Fruit fly (Drosophila melanogaster): ENCODE results near the gene CG5004.

Gene CG5004

dm6 chrX:17147983-17148637 lies 40.7 kb downstream of the CG5004 start, which contains the start of gene RpS5a (continued):
- TF ChIP-seq Optix (GFP tag; IDR thresholded peaks at IDR 0.05) (peak; percentile 71; the same call in 2 of the 3 replicates), gfzf (GFP tag; optimal IDR thresholded peaks at IDR 0.05) (peak; percentile 48), Hr3 (GFP tag; optimal IDR thresholded peaks at IDR 0.05) (peak; percentile 54), CG1529 (GFP tag; optimal IDR thresholded peaks at IDR 0.05) (peak; percentile 65), pum (GFP tag; optimal IDR thresholded peaks at IDR 0.05) (peak; percentile 68), sens-2 (GFP tag; IDR thresholded peaks at IDR 0.05) (peak; percentile 74), CG13287 (GFP tag; IDR thresholded peaks at IDR 0.05; ENCODE audit: partially characterized antibody) (peak; percentile 79), MTF-1 (GFP tag; optimal IDR thresholded peaks at IDR 0.05; ENCODE audit: borderline replicate concordance) (peak; percentile 91), rib (GFP tag; IDR thresholded peaks at IDR 0.05) (0 out of 2 replicates have a peak, but pooled peaks have one; percentile 14), chn (GFP tag; optimal IDR thresholded peaks at IDR 0.05) (peak; percentile 63), Ssrp (tag; optimal IDR thresholded peaks at IDR 0.05) (peak; percentile 38), CG32767 (GFP tag; IDR thresholded peaks at IDR 0.05) (peak; percentile 52; the same call in 1 of the 2 replicates), CG42726 (GFP tag; IDR thresholded peaks at IDR 0.05; ENCODE audit: partially characterized antibody) (peak; percentile 63), CG8388 (GFP tag; optimal IDR thresholded peaks at IDR 0.05) (peak; percentile 40), pho (GFP tag; optimal IDR thresholded peaks at IDR 0.05) (peak; percentile 77), CG13894 (tag; optimal IDR thresholded peaks at IDR 0.05) (peak; percentile 58), Atf-2 (GFP tag; optimal IDR thresholded peaks at IDR 0.05) (peak; percentile 60), bcd (GFP tag; optimal IDR thresholded peaks at IDR 0.05) (peak; percentile 92), CG8089 (GFP tag; optimal IDR thresholded peaks at IDR 0.05) (peak; percentile 85), CG12769 (tag; optimal IDR thresholded peaks at IDR 0.05) (peak; percentile 59), CG13775 (GFP tag; optimal IDR thresholded peaks at IDR 0.05) (peak; percentile 93), grau (tag; optimal IDR thresholded peaks at IDR 0.05) (peak; percentile 63), ara (GFP tag; IDR thresholded peaks at IDR 0.05) (peak; percentile 73), CG16813 (GFP tag; IDR thresholded peaks at IDR 0.05; ENCODE audit: partially characterized antibody) (peak; percentile 90), gcm (GFP tag; optimal IDR thresholded peaks at IDR 0.05) (peak; percentile 25), CG12299 (tag; optimal IDR thresholded peaks at IDR 0.05) (peak; percentile 61), Ada2b (GFP tag; IDR thresholded peaks at IDR 0.05) (no peak), PHDP (tag; optimal IDR thresholded peaks at IDR 0.05) (peak; percentile 65), vnd (GFP tag; IDR thresholded peaks at IDR 0.05; ENCODE audit: partially characterized antibody) (peak; percentile 84), da (GFP tag; optimal IDR thresholded peaks at IDR 0.05) (peak; percentile 75), zf30C (GFP tag; optimal IDR thresholded peaks at IDR 0.05) (peak; percentile 47), hb (GFP tag; IDR thresholded peaks at IDR 0.05; ENCODE audit: partially characterized antibody) (peak; percentile 78), aop (GFP tag; IDR thresholded peaks at IDR 0.05) (no peak), nerfin-2 (GFP tag; IDR thresholded peaks at IDR 0.05; ENCODE audit: partially characterized antibody) (peak; percentile 66; the same call in 1 of the 2 replicates), Nf-YA (GFP tag; IDR thresholded peaks at IDR 0.05) (peak; percentile 50; the same call in 1 of the 2 replicates), CG14014 (GFP tag; IDR thresholded peaks at IDR 0.05) (peak; percentile 56), CG13296 (GFP tag; optimal IDR thresholded peaks at IDR 0.05) (peak; percentile 87), CG15073 (GFP tag; optimal IDR thresholded peaks at IDR 0.05) (no peak), dmrt11E (tag; optimal IDR thresholded peaks at IDR 0.05) (peak; percentile 75), CG6689 (GFP tag; IDR thresholded peaks at IDR 0.05) (peak; percentile 60), br (optimal IDR thresholded peaks at IDR 0.05) (no peak), jing (GFP tag; optimal IDR thresholded peaks at IDR 0.05) (peak; percentile 28), salm (tag; optimal IDR thresholded peaks at IDR 0.05) (peak; percentile 41), CG8924 (tag; optimal IDR thresholded peaks at IDR 0.05) (peak; percentile 16), CG11247 (GFP tag; IDR thresholded peaks at IDR 0.05) (peak; percentile 81), CG11560 (tag; IDR thresholded peaks at IDR 0.05) (peak; percentile 65; the same call in 2 of the 3 replicates), CG9876 (GFP tag; optimal IDR thresholded peaks at IDR 0.05) (peak; percentile 91), Drgx (GFP tag; IDR thresholded peaks at IDR 0.05) (peak; percentile 26; the same call in 1 of the 2 replicates), lmd (GFP tag; IDR thresholded peaks at IDR 0.05) (peak; percentile 69)

Data from whole organism, embryonic.